Fruit fly (Drosophila melanogaster) whole organism, embryonic: ENCODE measurements around the gene janA.

ENCODE experiments used
- Atf6 ChIP-seq: fragments of 200-800 bp; sonication (Bioruptor generic); IDR thresholded peaks from 2 replicates; pipeline ENCODE4 v1.3.6; 2022; ENCODE audit warnings: missing biosample characterization, missing genetic modification characterization
- Awh ChIP-seq: fragments of 200-800 bp; sonication (Bioruptor generic); IDR thresholded peaks from 2 replicates; pipeline ENCODE4, ENCODE4 v1.3.6; 2022; ENCODE audit warnings: missing biosample characterization, missing genetic modification characterization
- CG10366 ChIP-seq: fragments of 200-800 bp; sonication (Bioruptor generic); IDR thresholded peaks from 2 replicates; pipeline ENCODE4 v1.3.6; 2022; ENCODE audit warnings: missing biosample characterization, missing genetic modification characterization
- CG10979 ChIP-seq: fragments of 200-800 bp; sonication (Bioruptor generic); optimal IDR thresholded peaks from 2 replicates; lab custom pipeline; 2018; ENCODE audit warnings: missing biosample characterization, mild to moderate bottlenecking, missing genetic modification characterization, moderate library complexity
- CG11504 ChIP-seq: fragments of 200-800 bp; sonication (Bioruptor generic); optimal IDR thresholded peaks from 3 replicates; lab custom pipeline; 2019; ENCODE audit warnings: missing biosample characterization, mild to moderate bottlenecking, missing genetic modification characterization, moderate library complexity
- CG12155 ChIP-seq: fragments of 200-800 bp; sonication (Bioruptor generic); optimal IDR thresholded peaks from 3 replicates; lab custom pipeline; 2016; ENCODE audit warnings: missing biosample characterization, missing genetic modification characterization
- CG13424 ChIP-seq: fragments of 200-800 bp; sonication (Bioruptor generic); optimal IDR thresholded peaks from 2 replicates; lab custom pipeline; 2019; ENCODE audit warnings: missing biosample characterization, mild to moderate bottlenecking, missing genetic modification characterization, moderate library complexity
- CG15269 ChIP-seq: fragments of 200-800 bp; sonication (Bioruptor generic); optimal IDR thresholded peaks from 2 replicates; lab custom pipeline; 2018; ENCODE audit warnings: missing biosample characterization, mild to moderate bottlenecking, missing genetic modification characterization, moderate library complexity
- CG1647 ChIP-seq: fragments of 200-800 bp; sonication (Bioruptor generic); optimal IDR thresholded peaks from 3 replicates; lab custom pipeline; 2016; ENCODE audit warnings: missing biosample characterization, missing genetic modification characterization
- CG17359 ChIP-seq: fragments of 200-800 bp; sonication (Bioruptor generic); optimal IDR thresholded peaks from 3 replicates; lab custom pipeline; 2018; ENCODE audit warnings: missing biosample characterization, mild to moderate bottlenecking, missing genetic modification characterization, moderate library complexity
- CG17829 ChIP-seq: fragments of 200-800 bp; optimal IDR thresholded peaks from 2 replicates; lab custom pipeline; 2019; ENCODE audit warnings: missing biosample characterization, mild to moderate bottlenecking, missing genetic modification characterization, moderate library complexity
- CG2120 ChIP-seq: fragments of 200-800 bp; sonication (Bioruptor generic); optimal IDR thresholded peaks from 3 replicates; lab custom pipeline; 2016; ENCODE audit warnings: missing biosample characterization, missing genetic modification characterization
- CG30403 ChIP-seq: fragments of 200-800 bp; sonication (Bioruptor generic); optimal IDR thresholded peaks from 3 replicates; lab custom pipeline; 2016; ENCODE audit warnings: missing biosample characterization, missing genetic modification characterization
- CG33213 ChIP-seq: fragments of 200-800 bp; sonication (Bioruptor generic); optimal IDR thresholded peaks from 3 replicates; lab custom pipeline; 2016; ENCODE audit warnings: missing biosample characterization, missing genetic modification characterization
- CG3407 ChIP-seq: fragments of 200-800 bp; sonication (Bioruptor generic); optimal IDR thresholded peaks from 2 replicates; lab custom pipeline; 2018; ENCODE audit warnings: missing biosample characterization, mild to moderate bottlenecking, missing genetic modification characterization
- CG4424 ChIP-seq: fragments of 200-800 bp; sonication (Bioruptor generic); optimal IDR thresholded peaks from 3 replicates; lab custom pipeline; 2016; ENCODE audit warnings: missing biosample characterization, missing genetic modification characterization
- CG4730 ChIP-seq: fragments of 200-800 bp; sonication (Bioruptor generic); IDR thresholded peaks from 2 replicates; pipeline ENCODE4 v1.3.6; 2022; ENCODE audit warnings: missing biosample characterization, missing genetic modification characterization
- CG5953 ChIP-seq: fragments of 200-800 bp; sonication (Bioruptor generic); IDR thresholded peaks from 2 replicates; pipeline ENCODE4 v1.3.6; 2022; ENCODE audit warnings: missing biosample characterization, missing genetic modification characterization
- CG6765 ChIP-seq: fragments of 200-800 bp; sonication (Bioruptor generic); optimal IDR thresholded peaks from 3 replicates; lab custom pipeline; 2017; ENCODE audit warnings: missing biosample characterization, mild to moderate bottlenecking, missing genetic modification characterization
- CG7357 ChIP-seq: fragments of 200-800 bp; sonication (Bioruptor generic); IDR thresholded peaks from 3 replicates; pipeline ENCODE4 v1.3.6; 2022; ENCODE audit warnings: missing biosample characterization, missing genetic modification characterization
- CG9817 ChIP-seq: fragments of 200-800 bp; sonication (Bioruptor generic); optimal IDR thresholded peaks from 2 replicates; lab custom pipeline; 2018; ENCODE audit warnings: missing biosample characterization, mild to moderate bottlenecking, missing genetic modification characterization, moderate library complexity
- CoRest ChIP-seq: fragments of 200-800 bp; sonication (Bioruptor generic); optimal IDR thresholded peaks from 3 replicates; lab custom pipeline; 2018; ENCODE audit warnings: missing biosample characterization, mild to moderate bottlenecking, missing genetic modification characterization, moderate library complexity
- Dek ChIP-seq: fragments of 200-800 bp; sonication (Bioruptor generic); optimal IDR thresholded peaks from 3 replicates; lab custom pipeline; 2019; ENCODE audit warnings: missing biosample characterization, mild to moderate bottlenecking, missing genetic modification characterization, moderate library complexity
- Gug ChIP-seq: fragments of 200-800 bp; sonication (Bioruptor generic); IDR thresholded peaks from 4 replicates; pipeline ENCODE4 v1.3.6; 2022; ENCODE audit warnings: missing biosample characterization, missing genetic modification characterization
- HLH3B ChIP-seq: fragments of 200-800 bp; sonication (Bioruptor generic); IDR thresholded peaks from 2 replicates; pipeline ENCODE4 v1.3.6; 2022; ENCODE audit warnings: missing biosample characterization, missing genetic modification characterization
- Hr51 ChIP-seq, 2 experiments: fragments of 200-800 bp; sonication (Bioruptor generic); optimal IDR thresholded peaks; 2 replicates in 1 of 2; 3 replicates in 1 of 2; lab custom pipeline; 2016 to 2018; ENCODE audit warnings: missing biosample characterization in 2 of 2, missing genetic modification characterization in 2 of 2, mild to moderate bottlenecking in 1 of 2, moderate library complexity in 1 of 2
- Meics ChIP-seq: fragments of 200-800 bp; sonication (Bioruptor generic); optimal IDR thresholded peaks from 2 replicates; lab custom pipeline; 2017; ENCODE audit warnings: missing biosample characterization, mild to moderate bottlenecking, missing genetic modification characterization
- NfI ChIP-seq: fragments of 200-800 bp; sonication (Bioruptor generic); optimal IDR thresholded peaks from 3 replicates; lab custom pipeline; 2018; ENCODE audit warnings: missing biosample characterization, mild to moderate bottlenecking, missing genetic modification characterization, moderate library complexity
- Ptx1 ChIP-seq: fragments of 200-800 bp; sonication (Bioruptor generic); IDR thresholded peaks from 2 replicates; pipeline ENCODE4 v1.3.6; 2022; ENCODE audit warnings: missing biosample characterization, missing genetic modification characterization
- Ravus ChIP-seq: fragments of 200-800 bp; sonication (Bioruptor generic); IDR thresholded peaks from 2 replicates; pipeline ENCODE4 v1.3.6; 2022; ENCODE audit warnings: missing biosample characterization, missing genetic modification characterization
- Side ChIP-seq: fragments of 200-800 bp; sonication (Bioruptor generic); optimal IDR thresholded peaks from 2 replicates; lab custom pipeline; 2016; ENCODE audit warnings: missing biosample characterization, missing genetic modification characterization
- Sox102F ChIP-seq: fragments of 200-800 bp; sonication (Bioruptor generic); optimal IDR thresholded peaks from 2 replicates; lab custom pipeline; 2018; ENCODE audit warnings: missing biosample characterization, mild to moderate bottlenecking, missing genetic modification characterization, moderate library complexity
- TFAM ChIP-seq: fragments of 200-800 bp; sonication (Bioruptor generic); optimal IDR thresholded peaks from 2 replicates; lab custom pipeline; 2017; ENCODE audit warnings: missing biosample characterization, missing genetic modification characterization, inconsistent platforms
- ap ChIP-seq: fragments of 200-800 bp; sonication (Bioruptor generic); IDR thresholded peaks from 2 replicates; pipeline ENCODE4 v1.3.6; 2022; ENCODE audit warnings: missing biosample characterization, missing genetic modification characterization
- bcd ChIP-seq: fragments of 200-800 bp; sonication (Bioruptor generic); optimal IDR thresholded peaks from 2 replicates; lab custom pipeline; 2017; ENCODE audit warnings: missing biosample characterization, mild to moderate bottlenecking, missing genetic modification characterization
- bsh ChIP-seq, 2 experiments: fragments of 200-800 bp; sonication (Bioruptor generic); optimal IDR thresholded peaks; 2 replicates each; lab custom pipeline; 2017 to 2018; ENCODE audit warnings: mild to moderate bottlenecking in 2 of 2, missing biosample characterization in 2 of 2, missing genetic modification characterization in 2 of 2, moderate library complexity in 1 of 2
- dysf ChIP-seq: fragments of 200-800 bp; sonication (Bioruptor generic); IDR thresholded peaks from 3 replicates; pipeline ENCODE4 v1.3.6; 2022; ENCODE audit warnings: missing biosample characterization, missing genetic modification characterization
- fd96Cb ChIP-seq: fragments of 200-800 bp; sonication (Bioruptor generic); optimal IDR thresholded peaks from 2 replicates; lab custom pipeline; 2018; ENCODE audit warnings: missing biosample characterization, mild to moderate bottlenecking, missing genetic modification characterization, moderate library complexity
- grau ChIP-seq: fragments of 200-800 bp; optimal IDR thresholded peaks from 3 replicates; lab custom pipeline; 2019; ENCODE audit warnings: missing biosample characterization, mild to moderate bottlenecking, missing genetic modification characterization, moderate library complexity
- inv ChIP-seq: fragments of 200-800 bp; sonication (Bioruptor generic); IDR thresholded peaks from 2 replicates; pipeline ENCODE4 v1.3.6; 2022; ENCODE audit warnings: missing biosample characterization, missing genetic modification characterization; ENCODE audit not compliant: partially characterized antibody
- jigr1 ChIP-seq: fragments of 200-800 bp; sonication (Bioruptor generic); IDR thresholded peaks from 3 replicates; pipeline ENCODE4 v1.3.6; 2022; ENCODE audit warnings: missing biosample characterization, missing genetic modification characterization
- lmd ChIP-seq: fragments of 200-800 bp; sonication (Bioruptor generic); IDR thresholded peaks from 2 replicates; pipeline ENCODE4 v1.3.6; 2022; ENCODE audit warnings: missing biosample characterization, missing genetic modification characterization
- pb ChIP-seq: fragments of 200-800 bp; sonication (Bioruptor generic); optimal IDR thresholded peaks from 3 replicates; lab custom pipeline; 2016; ENCODE audit warnings: missing biosample characterization, missing genetic modification characterization
- phol ChIP-seq: fragments of 200-800 bp; sonication (Bioruptor generic); optimal IDR thresholded peaks from 3 replicates; lab custom pipeline; 2018; ENCODE audit warnings: missing biosample characterization, mild to moderate bottlenecking, missing genetic modification characterization, moderate library complexity
- prd ChIP-seq, 3 experiments: fragments of >200 bp in 2 of 3; fragments of 200-800 bp in 1 of 3; sonication (Bioruptor generic) in 1 of 3; optimal IDR thresholded peaks in 2 of 3; IDR thresholded peaks in 1 of 3; 2 replicates in 2 of 3; 3 replicates in 1 of 3; pipeline versions ENCODE4 v1.3.6 to Lab custom; 2017 to 2022; ENCODE audit warnings: missing biosample characterization in 1 of 3, missing genetic modification characterization in 1 of 3
- row ChIP-seq: fragments of 200-800 bp; sonication (Bioruptor generic); IDR thresholded peaks from 3 replicates; pipeline ENCODE4 v1.3.6; 2022; ENCODE audit warnings: missing biosample characterization, missing genetic modification characterization
- sd ChIP-seq: fragments of 200-800 bp; sonication (Bioruptor generic); optimal IDR thresholded peaks from 3 replicates; lab custom pipeline; 2018; ENCODE audit warnings: missing biosample characterization, mild to moderate bottlenecking, missing genetic modification characterization, moderate library complexity
- stc ChIP-seq: fragments of 200-800 bp; sonication (Bioruptor generic); IDR thresholded peaks from 2 replicates; pipeline ENCODE4 v1.3.6; 2022; ENCODE audit warnings: missing biosample characterization, missing genetic modification characterization
- zf30C ChIP-seq: fragments of 200-800 bp; sonication (Bioruptor generic); optimal IDR thresholded peaks from 3 replicates; lab custom pipeline; 2018; ENCODE audit warnings: missing biosample characterization, mild to moderate bottlenecking, missing genetic modification characterization

janA gene

dm6 chr3R:30021009-30021408 is 18.3 kb downstream of the janA start (continued):
- 0 out of 2 replicates have a peak, but pooled peaks have one; percentile 8 for TF ChIP-seq HLH3B (GFP tag; lab: Robert Waterston, UW)
- 0 out of 2 replicates have a peak, but pooled peaks have one; percentile 8 for TF ChIP-seq ap (GFP tag; lab: Robert Waterston, UW)
- no peak for TF ChIP-seq CG1647 (GFP tag; lab: Kevin White, UChicago)
- peak; percentile 10 for TF ChIP-seq CG2120 (GFP tag; lab: Kevin White, UChicago)
- no peak for TF ChIP-seq sd (tag; lab: Kevin White, UChicago)
- no peak for TF ChIP-seq CG33213 (GFP tag; lab: Kevin White, UChicago)
- TF ChIP-seq dysf (GFP tag; lab: Robert Waterston, UW), result peak; percentile 59; the same call in 1 of the 3 replicates
- TF ChIP-seq CG12155 (GFP tag; lab: Kevin White, UChicago), result peak; percentile 10
- TF ChIP-seq CG6765, result no peak
- TF ChIP-seq CoRest, result peak; percentile 6
- TF ChIP-seq CG4730 (GFP tag; lab: Robert Waterston, UW), result 0 out of 2 replicates have a peak, but pooled peaks have one; percentile 27
- peak; percentile 30 for TF ChIP-seq phol
- peak; percentile 32 for TF ChIP-seq CG15269
- TF ChIP-seq TFAM, result no peak
- TF ChIP-seq prd (optimal IDR thresholded peaks at IDR 0.05; lab: Kevin White, UChicago), result no peak
- peak; percentile 47; the same call in 1 of the 3 replicates for TF ChIP-seq prd (GFP tag; IDR thresholded peaks at IDR 0.05; lab: Robert Waterston, UW)
- TF ChIP-seq bcd (GFP tag; lab: Kevin White, UChicago), result peak; percentile 21
- TF ChIP-seq CG5953 (GFP tag; lab: Robert Waterston, UW), result no peak
- peak in 1 of 2 experiments; percentile 50 for TF ChIP-seq Hr51 (GFP tag; optimal IDR thresholded peaks at IDR 0.05; lab: Kevin White, UChicago)
- peak; percentile 10 for TF ChIP-seq CG10979 (tag; lab: Kevin White, UChicago)
- TF ChIP-seq stc, result peak; percentile 9; the same call in 1 of the 2 replicates
- peak; percentile 53 for TF ChIP-seq CG11504
- no peak for TF ChIP-seq CG7357 (GFP tag; lab: Robert Waterston, UW)
- TF ChIP-seq grau (tag; lab: Kevin White, UChicago), result peak; percentile 23
- peak; percentile 33 for TF ChIP-seq zf30C
- peak; percentile 30; the same call in 1 of the 2 replicates for TF ChIP-seq lmd (GFP tag; lab: Robert Waterston, UW)
- TF ChIP-seq Meics (GFP tag; lab: Kevin White, UChicago), result peak; percentile 37
- peak; percentile 8 for TF ChIP-seq Dek (tag; lab: Kevin White, UChicago)
- peak; percentile 22 for TF ChIP-seq CG17359
- TF ChIP-seq CG13424 (tag; lab: Kevin White, UChicago), result peak; percentile 16
- TF ChIP-seq CG9817 (tag; lab: Kevin White, UChicago), result peak; percentile 17
- peak; percentile 16; the same call in 1 of the 2 replicates for TF ChIP-seq CG10366 (GFP tag; lab: Robert Waterston, UW)
- TF ChIP-seq pb (GFP tag; lab: Kevin White, UChicago), result no peak
- TF ChIP-seq Awh (GFP tag; lab: Robert Waterston, UW), result 0 out of 2 replicates have a peak, but pooled peaks have one; percentile 46
- peak; percentile 24; the same call in 1 of the 2 replicates for TF ChIP-seq Atf6 (GFP tag; lab: Robert Waterston, UW)
- no peak for TF ChIP-seq Ravus (GFP tag; lab: Robert Waterston, UW)
- TF ChIP-seq CG3407 (GFP tag; lab: Kevin White, UChicago), result no peak
- no peak for TF ChIP-seq Gug (GFP tag; lab: Robert Waterston, UW)
- peak; percentile 58 for TF ChIP-seq row
- no peak for TF ChIP-seq Sox102F (GFP tag; lab: Kevin White, UChicago)
- TF ChIP-seq NfI, result no peak
- TF ChIP-seq CG30403 (GFP tag; lab: Kevin White, UChicago), result peak; percentile 44
- TF ChIP-seq CG4424, result peak; percentile 29
- TF ChIP-seq Ptx1 (GFP tag; lab: Robert Waterston, UW), result 0 out of 2 replicates have a peak, but pooled peaks have one; percentile 31
- peak in 1 of 2 experiments; percentile 29 for TF ChIP-seq bsh (GFP tag; optimal IDR thresholded peaks at IDR 0.05; lab: Kevin White, UChicago)
- TF ChIP-seq CG17829 (tag; lab: Kevin White, UChicago), result peak; percentile 18
- TF ChIP-seq jigr1 (GFP tag; lab: Robert Waterston, UW), result 0 out of 3 replicates have a peak, but pooled peaks have one; percentile 21
- peak; percentile 43 for TF ChIP-seq fd96Cb (tag; lab: Kevin White, UChicago)
- no peak for TF ChIP-seq Side (GFP tag; lab: Kevin White, UChicago)
- TF ChIP-seq inv (GFP tag; lab: Robert Waterston, UW), result no peak
